Fruit fly (Drosophila melanogaster): Measurements from ENCODE around the gene SH3PX1.

The SH3PX1 gene

DNA sequence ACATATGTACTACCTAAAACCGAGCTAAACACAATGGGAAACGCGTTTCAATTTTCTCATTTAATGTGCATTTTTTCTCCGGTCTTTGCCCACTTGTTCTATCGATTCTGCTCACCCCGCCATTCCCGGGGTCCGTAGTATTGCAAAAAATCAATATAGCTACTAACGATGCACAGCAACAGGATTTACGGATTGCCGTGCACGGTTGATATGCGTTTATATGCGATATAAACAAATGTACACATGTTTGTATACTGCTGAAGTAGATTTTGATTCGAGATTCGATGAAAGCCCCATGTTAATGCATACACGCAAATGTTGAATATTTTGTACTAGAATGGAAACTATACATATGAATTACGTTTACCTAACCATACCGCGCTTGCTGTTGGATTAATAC, 3.5 kb upstream of the SH3PX1 start:
- TF ChIP-seq CG8478 (optimal IDR thresholded peaks at IDR 0.05) (no peak), CTCF (optimal IDR thresholded peaks at IDR 0.05) (no peak)

dm6 chr3L:9716595-9716994, 3.0 kb upstream of the SH3PX1 start:
- TF ChIP-seq CG8478 (optimal IDR thresholded peaks at IDR 0.05) (no peak), CTCF (optimal IDR thresholded peaks at IDR 0.05) (no peak)

- TF ChIP-seq CG8478 (optimal IDR thresholded peaks at IDR 0.05), result no peak
Measured at dm6 chr3L:9714537-9715144, 1.0 kb upstream of the SH3PX1 start.

- TF ChIP-seq CTCF (optimal IDR thresholded peaks at IDR 0.05) (no peak), CG8478 (optimal IDR thresholded peaks at IDR 0.05) (no peak)
Measured at dm6 chr3L:9713828-9714536, 355 bp upstream of the SH3PX1 start, which contains the start of gene vsg. Gene vsg (plus strand): TSS chr3L:9714324.

DNA sequence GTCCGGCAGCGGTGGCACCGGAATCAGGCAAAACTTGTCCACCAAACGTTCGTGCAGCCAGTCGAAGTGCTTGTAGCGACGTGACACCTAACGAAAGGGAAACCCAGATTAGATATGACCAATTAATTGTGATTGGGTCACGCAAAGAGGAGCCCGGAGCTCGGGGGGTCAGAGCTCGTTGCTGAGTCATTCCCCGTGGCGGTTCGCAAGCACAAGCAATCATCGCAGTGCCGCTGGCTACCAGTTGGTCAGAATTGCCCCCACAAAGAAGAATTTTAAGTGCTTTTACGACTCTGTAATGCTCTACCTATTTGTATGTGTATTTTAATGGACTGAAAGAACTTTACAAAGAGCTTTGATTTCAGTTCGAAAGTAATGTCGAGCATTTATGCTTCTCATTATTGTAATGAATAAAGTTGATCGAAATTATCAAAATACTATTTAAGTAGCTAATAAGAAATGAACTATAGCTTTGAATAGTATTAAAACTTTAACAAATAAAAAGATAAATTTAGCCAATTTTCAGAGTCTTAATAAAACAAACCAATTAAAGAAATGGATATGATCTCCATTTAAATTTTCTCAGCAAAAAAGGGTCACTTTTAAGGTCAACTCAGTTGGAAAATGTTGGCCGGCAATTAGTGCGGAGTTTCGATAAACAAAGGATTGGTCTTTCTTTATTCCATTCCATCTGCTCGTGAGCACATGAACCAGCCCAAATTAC, 1.4 kb downstream of the SH3PX1 start:
- TF ChIP-seq CG8478 (optimal IDR thresholded peaks at IDR 0.05), result no peak
- TF ChIP-seq CTCF (optimal IDR thresholded peaks at IDR 0.05), result no peak

DNA sequence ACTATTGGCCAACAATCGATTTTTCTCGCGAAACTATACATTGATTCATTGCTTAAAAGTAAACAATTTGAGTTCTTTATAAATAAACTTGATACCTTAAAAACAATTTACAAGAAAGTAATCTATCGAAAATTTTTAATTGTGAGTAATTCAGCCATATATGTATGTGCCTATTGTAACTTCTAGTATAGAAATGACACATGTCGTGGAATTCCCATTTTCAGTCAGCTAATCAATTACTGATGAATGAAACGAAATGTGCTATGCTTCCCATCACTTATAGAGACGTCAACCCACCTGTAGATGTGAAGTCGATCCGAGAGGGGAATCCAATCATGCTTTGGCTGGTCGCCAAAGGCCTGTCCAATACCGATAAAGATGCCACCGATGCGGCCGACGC, 2.4 kb downstream of the SH3PX1 start:
- no peak for TF ChIP-seq CG8478 (optimal IDR thresholded peaks at IDR 0.05)

DNA sequence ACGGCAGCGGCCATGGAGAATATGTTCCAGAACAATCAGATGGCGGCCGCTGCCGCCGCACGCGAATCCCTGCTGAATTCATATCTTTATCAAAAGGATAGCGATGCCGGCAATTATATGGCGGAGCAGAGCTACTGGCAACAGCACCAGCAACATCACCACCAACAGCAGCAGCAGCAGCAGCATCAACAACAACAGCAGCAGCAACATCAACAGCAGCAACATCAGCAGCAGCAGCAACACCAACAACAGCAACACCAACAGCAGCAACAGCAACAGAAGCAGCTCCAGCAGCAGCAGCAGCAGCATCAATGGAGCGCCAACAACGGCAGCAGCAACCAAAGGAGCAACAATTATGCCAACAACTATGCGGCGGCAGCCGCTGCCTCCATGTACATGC, 4.8 kb downstream of the SH3PX1 start:
- TF ChIP-seq CTCF (optimal IDR thresholded peaks at IDR 0.05), result no peak
- no peak for TF ChIP-seq CG8478 (optimal IDR thresholded peaks at IDR 0.05)

- no peak for TF ChIP-seq CTCF (optimal IDR thresholded peaks at IDR 0.05)
- no peak for TF ChIP-seq CG8478 (optimal IDR thresholded peaks at IDR 0.05)
Measured at dm6 chr3L:9705591-9705990, 8.0 kb downstream of the SH3PX1 start.

DNA sequence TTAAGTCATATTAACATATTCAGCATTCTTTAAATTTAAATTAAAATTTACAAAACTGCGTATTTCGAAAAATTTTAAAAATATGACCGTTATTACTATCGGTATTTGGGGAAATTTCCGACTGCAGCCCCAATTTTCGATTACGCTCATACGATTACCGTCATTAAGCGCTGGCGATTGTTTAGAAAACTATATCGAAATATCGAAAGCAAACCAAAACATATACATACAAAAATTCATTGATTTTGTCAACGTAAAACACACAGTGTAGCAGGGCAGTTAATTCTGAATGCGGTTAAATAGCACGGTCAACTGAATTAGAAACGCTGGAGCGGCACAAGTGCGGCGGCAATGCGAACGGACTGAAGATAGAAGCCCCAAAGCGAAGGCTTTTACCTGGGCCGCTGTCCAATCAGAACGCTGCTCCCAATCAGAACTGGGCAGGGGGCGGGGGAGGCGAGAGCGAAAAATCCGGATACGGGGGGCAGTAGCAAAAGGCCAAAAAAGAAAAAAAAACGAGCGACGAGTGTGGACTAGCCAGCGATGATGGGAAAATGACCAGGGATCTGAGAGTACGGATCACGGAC, 9.4 kb downstream of the SH3PX1 start, which contains the start of gene CG16711:
CG16711 (plus strand) TSS at position 170 of the 587 bp plus-strand sequence.
- no peak for TF ChIP-seq CTCF (optimal IDR thresholded peaks at IDR 0.05)
- no peak for TF ChIP-seq CG8478 (optimal IDR thresholded peaks at IDR 0.05)

dm6 chr3L:9703495-9703894, 10.1 kb downstream of the SH3PX1 start, which contains the start of gene CG6761:
Gene CG6761 (minus strand): TSS chr3L:9703595.
- no peak for TF ChIP-seq CG8478 (optimal IDR thresholded peaks at IDR 0.05)
- TF ChIP-seq CTCF (optimal IDR thresholded peaks at IDR 0.05), result no peak

DNA sequence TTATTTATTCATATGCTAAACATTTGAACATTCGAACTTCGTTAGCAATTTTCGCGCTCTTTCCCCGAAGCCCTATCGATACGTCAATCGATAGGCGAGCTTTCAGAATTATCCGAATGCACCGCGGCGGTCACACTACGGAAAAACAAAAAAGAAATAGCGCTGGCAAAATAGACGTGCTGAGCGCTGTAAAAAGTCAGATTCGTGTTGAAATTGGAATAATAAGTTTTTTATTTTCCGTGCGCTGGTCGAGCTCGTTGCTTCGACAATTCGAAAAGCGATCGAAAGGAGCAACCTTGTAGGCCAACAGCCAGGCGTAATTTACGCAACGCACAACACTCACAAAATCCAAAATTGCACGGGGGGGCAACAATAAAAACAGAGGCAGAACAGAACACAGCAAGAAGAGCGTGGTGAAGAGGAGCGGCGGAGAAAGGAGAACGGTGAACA, 15.4 kb downstream of the SH3PX1 start, which contains the start of gene Ubc4:
Ubc4 (plus strand) TSS at position 144 of the 450 bp plus-strand sequence.
- TF ChIP-seq CTCF (optimal IDR thresholded peaks at IDR 0.05) (no peak), CG8478 (optimal IDR thresholded peaks at IDR 0.05) (no peak)

- TF ChIP-seq CTCF (optimal IDR thresholded peaks at IDR 0.05), result no peak
- no peak for TF ChIP-seq CG8478 (optimal IDR thresholded peaks at IDR 0.05)
Measured at dm6 chr3L:9697527-9697883, 16.1 kb downstream of the SH3PX1 start.

dm6 chr3L:9696650-9697526, 16.7 kb downstream of the SH3PX1 start, which contains the start of gene Prps:
Gene Prps (minus strand): TSS chr3L:9696700.
- TF ChIP-seq CTCF (optimal IDR thresholded peaks at IDR 0.05) (no peak), CG8478 (optimal IDR thresholded peaks at IDR 0.05) (no peak)

DNA sequence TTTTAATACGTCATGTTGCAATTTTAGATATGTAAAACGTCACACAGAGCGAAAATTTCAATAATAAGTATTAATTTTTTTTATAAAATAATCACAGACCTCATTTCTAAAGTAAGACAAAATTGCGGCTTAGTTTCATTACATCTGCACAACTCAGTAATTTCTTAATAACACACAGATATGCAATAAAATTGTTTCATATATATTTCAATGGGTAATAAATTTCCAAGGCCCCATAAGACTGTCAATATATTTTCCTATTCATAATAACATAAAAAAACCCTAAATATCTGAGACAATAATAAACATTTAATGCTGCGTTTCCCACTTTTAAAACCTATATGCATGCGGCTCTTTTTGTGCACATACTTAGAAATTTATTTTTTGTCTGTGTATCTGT, 18.0 kb downstream of the SH3PX1 start:
- no peak for TF ChIP-seq CTCF (optimal IDR thresholded peaks at IDR 0.05)
- no peak for TF ChIP-seq CG8478 (optimal IDR thresholded peaks at IDR 0.05)

All from S2 (cell line).